Fruit fly (Drosophila melanogaster): ENCODE data around the gene CG32024.
A peak's percentile ranks its signal among the peaks of the same experiment; 100 is the strongest.

The CG32024 gene

dm6 chr3L:8823730-8824374 lies 16.5 kb downstream of the CG32024 start (continued):
- TF ChIP-seq Dek (tag; optimal IDR thresholded peaks at IDR 0.05) = no peak
- no peak for TF ChIP-seq Atf-2 (GFP tag; optimal IDR thresholded peaks at IDR 0.05)
- TF ChIP-seq CG14441 (GFP tag; IDR thresholded peaks at IDR 0.05) = no peak
- no peak for TF ChIP-seq MTF-1 (GFP tag; optimal IDR thresholded peaks at IDR 0.05; ENCODE audit: borderline replicate concordance)
- TF ChIP-seq CG3065 (GFP tag; optimal IDR thresholded peaks at IDR 0.05) = no peak
- no peak for TF ChIP-seq crc (GFP tag; optimal IDR thresholded peaks at IDR 0.05)
- 0 out of 2 replicates have a peak, but pooled peaks have one; percentile 20 for TF ChIP-seq CG4730 (GFP tag; IDR thresholded peaks at IDR 0.05)
- TF ChIP-seq CG17361 (GFP tag; IDR thresholded peaks at IDR 0.05) = peak; percentile 68; the same call in 2 of the 3 replicates
- no peak for TF ChIP-seq CG10267 (tag; optimal IDR thresholded peaks at IDR 0.05)
- TF ChIP-seq CG14014 (GFP tag; IDR thresholded peaks at IDR 0.05) = 0 out of 2 replicates have a peak, but pooled peaks have one; percentile 22
- TF ChIP-seq jing (GFP tag; optimal IDR thresholded peaks at IDR 0.05) = peak; percentile 11
- TF ChIP-seq vvl (GFP tag; IDR thresholded peaks at IDR 0.05) = peak; percentile 55
- no peak for TF ChIP-seq CG2199 (GFP tag; IDR thresholded peaks at IDR 0.05)
- TF ChIP-seq slou (GFP tag; optimal IDR thresholded peaks at IDR 0.05) = no peak
- TF ChIP-seq odd (GFP tag; optimal IDR thresholded peaks at IDR 0.05) = no peak
- TF ChIP-seq Hr51 (GFP tag; optimal IDR thresholded peaks at IDR 0.05) = peak in 1 of 2 experiments; percentile 47
- TF ChIP-seq Hmx (GFP tag; optimal IDR thresholded peaks at IDR 0.05) = no peak
- no peak for TF ChIP-seq CG10462 (GFP tag; optimal IDR thresholded peaks at IDR 0.05)
- no peak for TF ChIP-seq CG4854 (GFP tag; optimal IDR thresholded peaks at IDR 0.05)
- TF ChIP-seq CG12236 (GFP tag; optimal IDR thresholded peaks at IDR 0.05) = no peak
- TF ChIP-seq BEAF-32 (GFP tag; optimal IDR thresholded peaks at IDR 0.05) = no peak
- peak; percentile 46 for TF ChIP-seq tin (GFP tag; optimal IDR thresholded peaks at IDR 0.05)
- TF ChIP-seq NK7.1 (GFP tag; optimal IDR thresholded peaks at IDR 0.05) = no peak
- no peak for TF ChIP-seq en (GFP tag; optimal IDR thresholded peaks at IDR 0.05)
- no peak for TF ChIP-seq cato (GFP tag; optimal IDR thresholded peaks at IDR 0.05; ENCODE audit: borderline replicate concordance)
- TF ChIP-seq Doc3 (GFP tag; IDR thresholded peaks at IDR 0.05; ENCODE audit: partially characterized antibody) = no peak
- TF ChIP-seq CG31441 (GFP tag; IDR thresholded peaks at IDR 0.05) = peak; percentile 42
- no peak for TF ChIP-seq Bteb2 (GFP tag; optimal IDR thresholded peaks at IDR 0.05)
- TF ChIP-seq chn (GFP tag; optimal IDR thresholded peaks at IDR 0.05) = peak; percentile 51
- TF ChIP-seq CG12659 (GFP tag; optimal IDR thresholded peaks at IDR 0.05) = peak; percentile 38
- TF ChIP-seq CG3847 (GFP tag; IDR thresholded peaks at IDR 0.05) = peak; percentile 35; the same call in 1 of the 2 replicates
- TF ChIP-seq CG6791 (GFP tag; IDR thresholded peaks at IDR 0.05; ENCODE audit: partially characterized antibody) = no peak
- no peak for TF ChIP-seq CG8359 (GFP tag; optimal IDR thresholded peaks at IDR 0.05; ENCODE audit: borderline replicate concordance)
- no peak for TF ChIP-seq Sin3A (optimal IDR thresholded peaks at IDR 0.05)
- TF ChIP-seq HmgD (GFP tag; optimal IDR thresholded peaks at IDR 0.05) = no peak
- TF ChIP-seq sr (GFP tag; IDR thresholded peaks at IDR 0.05) = no peak
- TF ChIP-seq toy (GFP tag; IDR thresholded peaks at IDR 0.05) = no peak
- peak; percentile 48 to 64 for TF ChIP-seq chif (GFP tag; optimal IDR thresholded peaks at IDR 0.05)
- TF ChIP-seq ham (GFP tag; IDR thresholded peaks at IDR 0.05) = no peak
- no peak for TF ChIP-seq CG10565 (GFP tag; optimal IDR thresholded peaks at IDR 0.05)
- TF ChIP-seq CG10147 (GFP tag; optimal IDR thresholded peaks at IDR 0.05) = peak; percentile 11
- no peak for TF ChIP-seq unc-4 (GFP tag; IDR thresholded peaks at IDR 0.05; ENCODE audit: partially characterized antibody)
- TF ChIP-seq maf-S (GFP tag; optimal IDR thresholded peaks at IDR 0.05) = no peak
- TF ChIP-seq ttk (GFP tag; IDR thresholded peaks at IDR 0.05) = peak; percentile 33; the same call in 1 of the 2 replicates
- no peak for TF ChIP-seq Elba2 (GFP tag; optimal IDR thresholded peaks at IDR 0.05)
- TF ChIP-seq dpn (GFP tag; optimal IDR thresholded peaks at IDR 0.05) = peak; percentile 3 to 48
- TF ChIP-seq Hey (tag; optimal IDR thresholded peaks at IDR 0.05) = no peak
- TF ChIP-seq CG15514 (GFP tag; optimal IDR thresholded peaks at IDR 0.05) = peak; percentile 2
- no peak for TF ChIP-seq fd3F (GFP tag; optimal IDR thresholded peaks at IDR 0.05)
- no peak for TF ChIP-seq eve (GFP tag; optimal IDR thresholded peaks at IDR 0.05)

All from whole organism, embryonic.